Worm (Caenorhabditis elegans): ENCODE measurements around the gene lips-7.

DNA sequence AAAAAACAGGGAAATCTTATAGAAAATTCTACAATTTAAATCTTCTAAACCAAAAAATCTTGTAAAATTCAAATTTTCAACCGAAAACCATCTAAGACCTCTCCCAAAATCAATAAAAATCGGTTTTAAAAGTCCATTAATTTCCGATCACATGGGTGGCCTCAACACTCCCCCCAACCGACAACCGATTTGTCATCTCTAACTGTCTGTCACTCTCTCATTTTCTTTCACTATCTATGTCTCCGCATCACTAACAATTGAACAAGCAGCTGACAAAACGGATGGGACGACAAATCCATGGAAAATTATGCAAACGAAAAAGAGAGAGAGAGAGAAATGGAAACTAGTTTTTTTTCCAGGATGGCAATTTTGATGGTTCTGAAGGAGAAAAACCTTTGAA, 51.3 kb downstream of the lips-7 start:
- TF ChIP-seq ama-1 (optimal IDR thresholded peaks at IDR 0.05): no peak
- no peak for TF ChIP-seq tbx-11 (GFP tag; IDR thresholded peaks at IDR 0.05)
- TF ChIP-seq aly-1 (tag; optimal IDR thresholded peaks at IDR 0.05): no peak
- TF ChIP-seq F13C5.2 (tag; optimal IDR thresholded peaks at IDR 0.05): no peak
- TF ChIP-seq hmbx-1 (tag; optimal IDR thresholded peaks at IDR 0.05): no peak
- TF ChIP-seq ets-7 (tag; optimal IDR thresholded peaks at IDR 0.05): no peak
- TF ChIP-seq ceh-13 (GFP tag; optimal IDR thresholded peaks at IDR 0.05): no peak
- no peak for TF ChIP-seq hmg-4 (GFP tag; optimal IDR thresholded peaks at IDR 0.05)
- no peak for TF ChIP-seq flt-1 (GFP tag; IDR thresholded peaks at IDR 0.05)
- TF ChIP-seq hnd-1 (tag; optimal IDR thresholded peaks at IDR 0.05): no peak
- no peak for TF ChIP-seq tbx-37 (GFP tag; conservative IDR thresholded peaks at IDR 0.05)
- TF ChIP-seq tra-4 (tag; optimal IDR thresholded peaks at IDR 0.05): no peak
- no peak for TF ChIP-seq pes-1 (GFP tag; IDR thresholded peaks at IDR 0.05)

All from whole organism, early embryonic.